Fruit fly (Drosophila melanogaster): ENCODE results near the gene Atf3.

The Atf3 gene

dm6 chrX:1199246-1199645, 75.8 kb downstream of the Atf3 start, which contains the start of gene CG14625:
CG14625 (plus strand) TSS chrX:1199546.
- TF ChIP-seq sage (GFP tag; optimal IDR thresholded peaks at IDR 0.05), result no peak
- no peak for TF ChIP-seq br (GFP tag; optimal IDR thresholded peaks at IDR 0.05)
- TF ChIP-seq h (GFP tag; optimal IDR thresholded peaks at IDR 0.05), result no peak
- no peak for TF ChIP-seq Hnf4 (GFP tag; optimal IDR thresholded peaks at IDR 0.05)
- no peak for TF ChIP-seq OdsH (GFP tag; optimal IDR thresholded peaks at IDR 0.05)
- no peak for TF ChIP-seq Hr83 (GFP tag; optimal IDR thresholded peaks at IDR 0.05; ENCODE audit: poor library complexity, severe bottlenecking)
- no peak for TF ChIP-seq dsf (GFP tag; optimal IDR thresholded peaks at IDR 0.05; ENCODE audit: borderline replicate concordance)
- no peak for TF ChIP-seq Vsx2 (GFP tag; optimal IDR thresholded peaks at IDR 0.05; ENCODE audit: partially characterized antibody)
- no peak for TF ChIP-seq pan (optimal IDR thresholded peaks at IDR 0.05)
- no peak for TF ChIP-seq Mio (GFP tag; optimal IDR thresholded peaks at IDR 0.05)
- no peak for TF ChIP-seq Sp1 (GFP tag; optimal IDR thresholded peaks at IDR 0.05)
- TF ChIP-seq dmrt93B (GFP tag; optimal IDR thresholded peaks at IDR 0.05), result no peak
- no peak for TF ChIP-seq jim (GFP tag; optimal IDR thresholded peaks at IDR 0.05)
- TF ChIP-seq Jra (GFP tag; optimal IDR thresholded peaks at IDR 0.05), result no peak
- no peak for TF ChIP-seq Dif (GFP tag; optimal IDR thresholded peaks at IDR 0.05; ENCODE audit: partially characterized antibody)
- TF ChIP-seq brk (GFP tag; optimal IDR thresholded peaks at IDR 0.05), result no peak
- no peak for TF ChIP-seq CG32264 (GFP tag; optimal IDR thresholded peaks at IDR 0.05)
- no peak for TF ChIP-seq lola (GFP tag; optimal IDR thresholded peaks at IDR 0.05)

dm6 chrX:1197862-1198261, 77.2 kb downstream of the Atf3 start:
- no peak for TF ChIP-seq CrebA (GFP tag; optimal IDR thresholded peaks at IDR 0.05; ENCODE audit: borderline replicate concordance)
- TF ChIP-seq Dfd (GFP tag; optimal IDR thresholded peaks at IDR 0.05), result no peak
- no peak for TF ChIP-seq usp (GFP tag; optimal IDR thresholded peaks at IDR 0.05)
- TF ChIP-seq GATAd (GFP tag; optimal IDR thresholded peaks at IDR 0.05), result no peak
- no peak for TF ChIP-seq br (GFP tag; optimal IDR thresholded peaks at IDR 0.05)
- no peak for TF ChIP-seq dsf (GFP tag; optimal IDR thresholded peaks at IDR 0.05; ENCODE audit: borderline replicate concordance)
- TF ChIP-seq CG32264 (GFP tag; optimal IDR thresholded peaks at IDR 0.05), result no peak
- TF ChIP-seq rgr (GFP tag; optimal IDR thresholded peaks at IDR 0.05), result no peak
- no peak for TF ChIP-seq Mio (GFP tag; optimal IDR thresholded peaks at IDR 0.05)
- TF ChIP-seq jim (GFP tag; optimal IDR thresholded peaks at IDR 0.05), result no peak
- no peak for TF ChIP-seq pan (optimal IDR thresholded peaks at IDR 0.05)
- TF ChIP-seq brk (GFP tag; optimal IDR thresholded peaks at IDR 0.05), result no peak
- no peak for TF ChIP-seq CG9705 (GFP tag; optimal IDR thresholded peaks at IDR 0.05)
- TF ChIP-seq Dif (GFP tag; optimal IDR thresholded peaks at IDR 0.05; ENCODE audit: partially characterized antibody), result no peak
- no peak for TF ChIP-seq sage (GFP tag; optimal IDR thresholded peaks at IDR 0.05)
